Worm (Caenorhabditis elegans) whole organism, late embryonic: ENCODE results near the gene srxa-5.

ENCODE experiments used
- C08G9.2 ChIP-seq: sonication (generic microtip); optimal IDR thresholded peaks from 2 replicates; lab custom pipeline; 2016; ENCODE audit warnings: mild to moderate bottlenecking, missing genetic modification characterization, moderate library complexity, missing compliant biosample characterization
- F13H6.1 ChIP-seq: sonication (generic microtip); optimal IDR thresholded peaks from 2 replicates; lab custom pipeline; 2016; ENCODE audit warnings: missing genetic modification characterization, missing compliant biosample characterization
- Y22D7AL.16 ChIP-seq: sonication (generic microtip); optimal IDR thresholded peaks from 2 replicates; lab custom pipeline; 2016; ENCODE audit warnings: missing genetic modification characterization, missing compliant biosample characterization
- ama-1 ChIP-seq: fragments of 150-350 bp; optimal IDR thresholded peaks from 2 replicates; lab custom pipeline; 2014
- ceh-14 ChIP-seq: sonication (generic microtip); optimal IDR thresholded peaks from 2 replicates; lab custom pipeline; 2016; ENCODE audit warnings: missing genotype, missing genetic modification characterization, missing compliant biosample characterization
- ceh-19 ChIP-seq: fragments of 200-800 bp; sonication (Bioruptor generic); optimal IDR thresholded peaks from 2 replicates; lab custom pipeline; 2018; ENCODE audit warnings: mild to moderate bottlenecking, missing genetic modification characterization, missing compliant biosample characterization
- ceh-2 ChIP-seq: sonication (generic microtip); optimal IDR thresholded peaks from 2 replicates; lab custom pipeline; 2016; ENCODE audit warnings: missing genotype, missing genetic modification characterization, missing compliant biosample characterization
- ceh-22 ChIP-seq: sonication (generic microtip); optimal IDR thresholded peaks from 2 replicates; lab custom pipeline; 2017; ENCODE audit warnings: missing biosample characterization, missing genetic modification characterization
- ceh-31 ChIP-seq: sonication (generic microtip); optimal IDR thresholded peaks from 2 replicates; lab custom pipeline; 2016; ENCODE audit warnings: missing genetic modification characterization, missing compliant biosample characterization
- ceh-45 ChIP-seq: fragments of 200-800 bp; sonication (Bioruptor generic); IDR thresholded peaks from 2 replicates; pipeline ENCODE4 v1.3.6; 2022; ENCODE audit warnings: missing genetic modification reagents, missing genetic modification characterization, missing compliant biosample characterization
- ceh-48 ChIP-seq: sonication (generic microtip); optimal IDR thresholded peaks from 2 replicates; lab custom pipeline; 2016; ENCODE audit warnings: missing genetic modification characterization, inconsistent platforms, missing compliant biosample characterization
- ceh-6 ChIP-seq: fragments of 200-800 bp; sonication (Bioruptor generic); optimal IDR thresholded peaks from 2 replicates; lab custom pipeline; 2018; ENCODE audit warnings: mild to moderate bottlenecking, missing genetic modification characterization, missing compliant biosample characterization
- ceh-9 ChIP-seq: sonication (generic microtip); optimal IDR thresholded peaks from 2 replicates; lab custom pipeline; 2016; ENCODE audit warnings: mild to moderate bottlenecking, missing genetic modification characterization, inconsistent platforms, missing compliant biosample characterization
- elt-2 ChIP-seq: sonication (generic microtip); optimal IDR thresholded peaks from 2 replicates; lab custom pipeline; 2016; ENCODE audit warnings: missing genetic modification reagents, missing genetic modification characterization, missing compliant biosample characterization
- elt-4 ChIP-seq: sonication (generic microtip); optimal IDR thresholded peaks from 2 replicates; lab custom pipeline; 2016; ENCODE audit warnings: missing genetic modification characterization, missing compliant biosample characterization
- ets-4 ChIP-seq: sonication (generic microtip); optimal IDR thresholded peaks from 2 replicates; lab custom pipeline; 2016; ENCODE audit warnings: missing genetic modification characterization, missing compliant biosample characterization
- fax-1 ChIP-seq: sonication (generic microtip); optimal IDR thresholded peaks from 2 replicates; lab custom pipeline; 2016; ENCODE audit warnings: missing genotype, missing genetic modification characterization, missing compliant biosample characterization
- fkh-10 ChIP-seq: fragments of 150-350 bp; optimal IDR thresholded peaks from 2 replicates; lab custom pipeline; 2014; ENCODE audit warnings: missing biosample characterization, missing genetic modification reagents, missing genetic modification characterization
- hlh-13 ChIP-seq: fragments of 200-800 bp; sonication (Bioruptor generic); optimal IDR thresholded peaks from 2 replicates; lab custom pipeline; 2018; ENCODE audit warnings: mild to moderate bottlenecking, missing genetic modification characterization, missing compliant biosample characterization
- hlh-15 ChIP-seq: sonication (generic microtip); optimal IDR thresholded peaks from 2 replicates; lab custom pipeline; 2016; ENCODE audit warnings: missing genetic modification characterization, missing compliant biosample characterization
- hlh-6 ChIP-seq: sonication (generic microtip); optimal IDR thresholded peaks from 2 replicates; lab custom pipeline; 2016; ENCODE audit warnings: missing genotype, missing genetic modification characterization, missing compliant biosample characterization
- lin-11 ChIP-seq: fragments of 200-800 bp; sonication (Bioruptor generic); optimal IDR thresholded peaks from 2 replicates; lab custom pipeline; 2018; ENCODE audit warnings: mild to moderate bottlenecking, missing genetic modification characterization, missing compliant biosample characterization
- mec-3 ChIP-seq: sonication (generic microtip); optimal IDR thresholded peaks from 2 replicates; lab custom pipeline; 2016; ENCODE audit warnings: borderline replicate concordance, missing genetic modification characterization, missing compliant biosample characterization
- nfya-1 ChIP-seq: sonication (generic microtip); optimal IDR thresholded peaks from 2 replicates; lab custom pipeline; 2017; ENCODE audit warnings: missing genetic modification characterization, mild to moderate bottlenecking, missing compliant biosample characterization, antibody characterized with exemption, moderate library complexity
- nhr-11 ChIP-seq: fragments of 150-350 bp; optimal IDR thresholded peaks from 2 replicates; lab custom pipeline; 2014; ENCODE audit warnings: missing biosample characterization, missing genetic modification characterization
- npax-4 ChIP-seq: sonication (generic microtip); optimal IDR thresholded peaks from 2 replicates; lab custom pipeline; 2016; ENCODE audit warnings: missing genetic modification characterization, missing compliant biosample characterization
- odd-2 ChIP-seq: sonication (generic microtip); optimal IDR thresholded peaks from 2 replicates; lab custom pipeline; 2017; ENCODE audit warnings: antibody characterized with exemption, mild to moderate bottlenecking, missing genetic modification characterization, missing compliant biosample characterization
- pag-3 ChIP-seq: sonication (generic microtip); optimal IDR thresholded peaks from 2 replicates; lab custom pipeline; 2016; ENCODE audit warnings: missing compliant biosample characterization, missing genetic modification characterization, borderline replicate concordance
- pat-9 ChIP-seq: fragments of 200-800 bp; sonication (Bioruptor generic); optimal IDR thresholded peaks from 2 replicates; lab custom pipeline; 2018; ENCODE audit warnings: mild to moderate bottlenecking, missing genetic modification characterization, moderate library complexity, missing compliant biosample characterization
- pha-2 ChIP-seq: sonication (generic microtip); optimal IDR thresholded peaks from 2 replicates; lab custom pipeline; 2017; ENCODE audit warnings: mild to moderate bottlenecking, missing genetic modification characterization, missing compliant biosample characterization
- pha-4 ChIP-seq: fragments of 150-350 bp; optimal IDR thresholded peaks from 2 replicates; lab custom pipeline; 2018; ENCODE audit warnings: missing biosample characterization, missing genetic modification reagents, missing genetic modification characterization
- pqm-1 ChIP-seq: sonication (generic microtip); optimal IDR thresholded peaks from 2 replicates; lab custom pipeline; 2016; ENCODE audit warnings: missing genetic modification characterization, missing compliant biosample characterization
- pros-1 ChIP-seq: fragments of 150-350 bp; optimal IDR thresholded peaks from 2 replicates; lab custom pipeline; 2014; ENCODE audit warnings: missing biosample characterization, missing genetic modification reagents, missing genetic modification characterization
- rnt-1 ChIP-seq: sonication (generic microtip); optimal IDR thresholded peaks from 2 replicates; lab custom pipeline; 2016; ENCODE audit warnings: missing genetic modification characterization, missing compliant biosample characterization
- sdc-2 ChIP-seq: sonication (generic microtip); optimal IDR thresholded peaks from 2 replicates; lab custom pipeline; 2016; ENCODE audit warnings: missing genotype, missing genetic modification characterization, missing compliant biosample characterization
- sox-4 ChIP-seq: sonication (generic microtip); optimal IDR thresholded peaks from 2 replicates; lab custom pipeline; 2017; ENCODE audit warnings: mild to moderate bottlenecking, missing genetic modification characterization, inconsistent platforms, missing compliant biosample characterization
- syd-9 ChIP-seq: sonication (generic microtip); optimal IDR thresholded peaks from 2 replicates; lab custom pipeline; 2016; ENCODE audit warnings: mild to moderate bottlenecking, missing genetic modification characterization, moderate library complexity, missing compliant biosample characterization
- ttx-3 ChIP-seq: sonication (generic microtip); optimal IDR thresholded peaks from 2 replicates; lab custom pipeline; 2016; ENCODE audit warnings: missing genetic modification reagents, missing genetic modification characterization, missing compliant biosample characterization
- unc-42 ChIP-seq: sonication (generic microtip); optimal IDR thresholded peaks from 2 replicates; lab custom pipeline; 2016; ENCODE audit warnings: missing genotype, missing genetic modification characterization, missing compliant biosample characterization
- unc-55 ChIP-seq: sonication (generic microtip); optimal IDR thresholded peaks from 2 replicates; lab custom pipeline; 2017; ENCODE audit warnings: missing biosample characterization, missing genetic modification reagents, missing genetic modification characterization
- unc-86 ChIP-seq: sonication (generic microtip); optimal IDR thresholded peaks from 2 replicates; lab custom pipeline; 2016; ENCODE audit warnings: missing genetic modification characterization, missing compliant biosample characterization

Gene srxa-5

ce11 chrIII:6495191-6495723 lies 37.5 kb upstream of the srxa-5 start, which contains the start of gene F23F12.13:
Gene F23F12.13 (plus strand): TSS chrIII:6495673.
- peak; percentile 69 for TF ChIP-seq elt-2 (tag; lab: Kevin White, UChicago)
- TF ChIP-seq unc-86 (tag; lab: Kevin White, UChicago): no peak
- no peak for TF ChIP-seq hlh-6 (tag; lab: Kevin White, UChicago)

ce11 chrIII:6498176-6498575 lies 34.6 kb upstream of the srxa-5 start, which contains the start of gene sdz-15:
Gene sdz-15 (plus strand): TSS chrIII:6498476.
- TF ChIP-seq rnt-1 (tag; lab: Kevin White, UChicago): no peak
- no peak for TF ChIP-seq C08G9.2 (tag; lab: Kevin White, UChicago)
- no peak for TF ChIP-seq npax-4
- TF ChIP-seq unc-55: no peak
- no peak for TF ChIP-seq syd-9
- no peak for TF ChIP-seq pag-3 (tag; lab: Kevin White, UChicago)

- no peak for TF ChIP-seq hlh-6 (tag; lab: Kevin White, UChicago)
- no peak for TF ChIP-seq elt-2 (tag; lab: Kevin White, UChicago)
- TF ChIP-seq ama-1 (lab: Kevin White, UChicago): no peak
- TF ChIP-seq mec-3: no peak
- TF ChIP-seq ceh-48 (tag; lab: Kevin White, UChicago): no peak
- TF ChIP-seq nhr-11 (tag; lab: Kevin White, UChicago): no peak
- no peak for TF ChIP-seq odd-2 (tag; lab: Kevin White, UChicago)
- no peak for TF ChIP-seq lin-11 (tag; lab: Kevin White, UChicago)
- no peak for TF ChIP-seq Y22D7AL.16 (tag; lab: Kevin White, UChicago)
- no peak for TF ChIP-seq ceh-9 (tag; lab: Kevin White, UChicago)
- no peak for TF ChIP-seq pat-9 (tag; lab: Kevin White, UChicago)
- no peak for TF ChIP-seq pqm-1 (tag; lab: Kevin White, UChicago)
- no peak for TF ChIP-seq ets-4 (tag; lab: Kevin White, UChicago)
- TF ChIP-seq fax-1 (tag; lab: Kevin White, UChicago): no peak
- TF ChIP-seq syd-9: no peak
- TF ChIP-seq ceh-6 (GFP tag; lab: Kevin White, UChicago): no peak
- no peak for TF ChIP-seq F13H6.1 (tag; lab: Kevin White, UChicago)
- TF ChIP-seq unc-42 (tag; lab: Kevin White, UChicago): no peak
- TF ChIP-seq pros-1 (tag; lab: Kevin White, UChicago): no peak
- TF ChIP-seq ceh-45 (GFP tag; lab: Robert Waterston, UW): no peak
These were observed 33.6 kb upstream of the srxa-5 start for ce11 chrIII:6499102-6499501.

ce11 chrIII:6500032-6500564 lies 32.6 kb upstream of the srxa-5 start, which contains the start of gene F23F12.3:
Gene F23F12.3 (plus strand): TSS chrIII:6500514.
- peak; percentile 43 for TF ChIP-seq nfya-1 (tag; lab: Kevin White, UChicago)
- no peak for TF ChIP-seq hlh-13

- no peak for TF ChIP-seq nfya-1 (tag; lab: Kevin White, UChicago)
- no peak for TF ChIP-seq sdc-2 (tag; lab: Kevin White, UChicago)
- TF ChIP-seq ceh-19: no peak
- TF ChIP-seq ceh-2 (tag; lab: Kevin White, UChicago): no peak
- no peak for TF ChIP-seq elt-4 (tag; lab: Kevin White, UChicago)
- no peak for TF ChIP-seq hlh-15 (tag; lab: Kevin White, UChicago)
- TF ChIP-seq ceh-48 (tag; lab: Kevin White, UChicago): no peak
- no peak for TF ChIP-seq ceh-14 (tag; lab: Kevin White, UChicago)
- no peak for TF ChIP-seq ceh-22
- no peak for TF ChIP-seq nhr-11 (tag; lab: Kevin White, UChicago)
- TF ChIP-seq pha-4 (tag; lab: Kevin White, UChicago): no peak
- TF ChIP-seq pqm-1 (tag; lab: Kevin White, UChicago): no peak
- no peak for TF ChIP-seq sox-4 (tag; lab: Kevin White, UChicago)
- TF ChIP-seq npax-4: no peak
- no peak for TF ChIP-seq fkh-10 (GFP tag; lab: Kevin White, UChicago)
- TF ChIP-seq pha-2 (tag; lab: Kevin White, UChicago): no peak
- TF ChIP-seq unc-86 (tag; lab: Kevin White, UChicago): no peak
- no peak for TF ChIP-seq ceh-31 (tag; lab: Kevin White, UChicago)
- no peak for TF ChIP-seq ttx-3
These were observed 24.9 kb upstream of the srxa-5 start, which contains the start of gene F23F12.12 for ce11 chrIII:6507832-6508231. Gene F23F12.12 (plus strand): TSS chrIII:6508132.
